Worm (Caenorhabditis elegans): ENCODE measurements around the gene let-711.
A peak's percentile ranks its signal among the peaks of the same experiment; 100 is the strongest.

Gene let-711

ce11 chrIII:6953978-6954377, 7.5 kb downstream of the let-711 start:
- no peak for TF ChIP-seq npax-4 (tag; optimal IDR thresholded peaks at IDR 0.05)
- TF ChIP-seq ceh-30 (tag; optimal IDR thresholded peaks at IDR 0.05) = no peak
- TF ChIP-seq pha-2 (tag; optimal IDR thresholded peaks at IDR 0.05) = no peak
- no peak for TF ChIP-seq nhr-11 (tag; optimal IDR thresholded peaks at IDR 0.05)

ce11 chrIII:6955766-6956165, 9.2 kb downstream of the let-711 start:
- TF ChIP-seq nhr-11 (tag; optimal IDR thresholded peaks at IDR 0.05) = no peak
- no peak for TF ChIP-seq K02D7.2 (tag; optimal IDR thresholded peaks at IDR 0.05)
- no peak for TF ChIP-seq ahr-1 (tag; optimal IDR thresholded peaks at IDR 0.05)
- no peak for TF ChIP-seq ceh-24 (tag; optimal IDR thresholded peaks at IDR 0.05)
- TF ChIP-seq zip-5 (tag; optimal IDR thresholded peaks at IDR 0.05) = no peak
- no peak for TF ChIP-seq nhr-232 (tag; optimal IDR thresholded peaks at IDR 0.05)
- TF ChIP-seq hlh-6 (tag; optimal IDR thresholded peaks at IDR 0.05) = no peak
- TF ChIP-seq pha-2 (tag; optimal IDR thresholded peaks at IDR 0.05) = no peak
- TF ChIP-seq ttx-3 (tag; optimal IDR thresholded peaks at IDR 0.05) = no peak
- TF ChIP-seq madf-2 (tag; optimal IDR thresholded peaks at IDR 0.05) = no peak
- TF ChIP-seq ets-4 (tag; optimal IDR thresholded peaks at IDR 0.05) = no peak
- no peak for TF ChIP-seq pax-1 (tag; optimal IDR thresholded peaks at IDR 0.05)
- TF ChIP-seq sdc-2 (tag; optimal IDR thresholded peaks at IDR 0.05) = no peak
- no peak for TF ChIP-seq elt-2 (tag; optimal IDR thresholded peaks at IDR 0.05)
- TF ChIP-seq hlh-30 (tag; optimal IDR thresholded peaks at IDR 0.05; ENCODE audit: insufficient read depth) = no peak
- no peak for TF ChIP-seq T23F11.4 (GFP tag; optimal IDR thresholded peaks at IDR 0.05)
- no peak for TF ChIP-seq ceh-45 (GFP tag; IDR thresholded peaks at IDR 0.05)
- no peak for TF ChIP-seq npax-4 (tag; optimal IDR thresholded peaks at IDR 0.05)
- TF ChIP-seq ceh-14 (tag; optimal IDR thresholded peaks at IDR 0.05) = no peak

DNA sequence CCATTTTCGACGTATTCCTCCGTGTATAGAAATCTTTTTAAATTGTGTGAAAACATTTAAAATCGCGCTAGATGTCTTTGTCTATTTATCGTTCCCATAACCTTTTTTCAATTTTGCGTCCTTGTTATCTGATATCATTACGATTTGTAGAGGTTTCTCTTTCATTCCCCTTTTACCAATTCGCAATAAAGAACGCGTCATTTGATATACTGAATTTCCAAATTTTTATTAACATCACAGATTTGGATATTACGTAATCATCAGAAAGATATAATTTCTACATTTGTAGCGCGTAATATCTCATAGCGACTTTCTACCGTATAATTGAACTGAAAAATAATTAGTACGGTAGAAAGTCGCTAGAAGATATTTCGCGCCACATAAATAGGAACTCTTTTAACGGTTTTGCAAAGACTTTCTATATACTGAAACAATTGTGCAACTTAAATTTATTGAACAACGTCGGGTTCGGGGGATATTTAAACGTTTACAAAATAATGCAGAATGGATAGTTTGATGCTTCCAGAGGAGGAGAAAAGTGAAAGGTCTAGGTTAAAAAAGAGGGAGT, 12.2 kb downstream of the let-711 start:
- TF ChIP-seq ceh-34 (tag; optimal IDR thresholded peaks at IDR 0.05) = no peak
- no peak for TF ChIP-seq ceh-19 (GFP tag; optimal IDR thresholded peaks at IDR 0.05)
- TF ChIP-seq T23F11.4 (GFP tag; optimal IDR thresholded peaks at IDR 0.05) = no peak
- TF ChIP-seq C08G9.2 (tag; optimal IDR thresholded peaks at IDR 0.05) = no peak
- TF ChIP-seq sox-4 (tag; optimal IDR thresholded peaks at IDR 0.05) = no peak
- no peak for TF ChIP-seq pha-2 (tag; optimal IDR thresholded peaks at IDR 0.05)

DNA sequence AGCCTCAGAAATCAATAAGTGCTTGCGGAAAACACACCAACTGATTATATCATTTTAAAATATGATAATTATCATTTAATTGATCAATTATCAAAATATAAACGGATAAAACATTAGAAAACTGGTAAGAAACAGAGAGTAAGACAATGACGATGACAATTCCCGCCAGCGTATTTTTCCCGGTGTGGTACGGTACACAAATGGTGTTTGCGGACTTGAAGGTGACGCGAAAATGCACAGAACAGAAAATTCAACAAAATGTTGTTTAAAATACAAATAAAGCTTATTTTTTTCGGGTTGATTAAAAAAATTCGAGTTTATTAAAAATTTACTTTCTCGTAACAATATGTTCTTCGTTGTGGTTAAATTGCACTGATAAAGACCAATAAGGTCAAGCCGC, 14.6 kb downstream of the let-711 start:
- TF ChIP-seq ceh-30 (tag; optimal IDR thresholded peaks at IDR 0.05) = no peak
- TF ChIP-seq odd-2 (tag; optimal IDR thresholded peaks at IDR 0.05) = peak; percentile 20
- no peak for TF ChIP-seq pros-1 (tag; optimal IDR thresholded peaks at IDR 0.05)
- TF ChIP-seq pax-1 (tag; optimal IDR thresholded peaks at IDR 0.05) = no peak
- no peak for TF ChIP-seq hlh-15 (tag; optimal IDR thresholded peaks at IDR 0.05)
- no peak for TF ChIP-seq eyg-1 (tag; optimal IDR thresholded peaks at IDR 0.05)
- no peak for TF ChIP-seq dve-1 (tag; optimal IDR thresholded peaks at IDR 0.05)
- peak; percentile 52 for TF ChIP-seq nfya-1 (tag; optimal IDR thresholded peaks at IDR 0.05)
- no peak for TF ChIP-seq unc-55 (GFP tag; optimal IDR thresholded peaks at IDR 0.05)
- no peak for TF ChIP-seq K02D7.2 (tag; optimal IDR thresholded peaks at IDR 0.05)
- no peak for TF ChIP-seq ceh-2 (tag; optimal IDR thresholded peaks at IDR 0.05)
- no peak for TF ChIP-seq npax-4 (tag; optimal IDR thresholded peaks at IDR 0.05)

ce11 chrIII:6961937-6962504, 15.5 kb downstream of the let-711 start, which contains the start of the genes rpn-6.1 and F57B9.1:
TSS of gene rpn-6.1 (minus strand) at chrIII:6962001.
TSS of gene F57B9.1 (plus strand) at chrIII:6962090.
- TF ChIP-seq C08G9.2 (tag; optimal IDR thresholded peaks at IDR 0.05) (no peak), nhr-232 (tag; optimal IDR thresholded peaks at IDR 0.05) (no peak), ztf-16 (tag; optimal IDR thresholded peaks at IDR 0.05) (no peak), dmd-4 (tag; optimal IDR thresholded peaks at IDR 0.05; ENCODE audit: borderline replicate concordance) (no peak), hlh-15 (tag; optimal IDR thresholded peaks at IDR 0.05) (no peak), pha-2 (tag; optimal IDR thresholded peaks at IDR 0.05) (no peak), ttx-3 (tag; optimal IDR thresholded peaks at IDR 0.05) (no peak), ceh-24 (tag; optimal IDR thresholded peaks at IDR 0.05) (no peak), unc-86 (tag; optimal IDR thresholded peaks at IDR 0.05) (no peak), elt-2 (tag; optimal IDR thresholded peaks at IDR 0.05) (peak; percentile 43), sdc-2 (tag; optimal IDR thresholded peaks at IDR 0.05) (no peak), nhr-11 (tag; optimal IDR thresholded peaks at IDR 0.05) (no peak), pax-1 (tag; optimal IDR thresholded peaks at IDR 0.05) (no peak), ceh-14 (tag; optimal IDR thresholded peaks at IDR 0.05) (no peak), unc-55 (GFP tag; optimal IDR thresholded peaks at IDR 0.05) (peak; percentile 33), pat-9 (tag; optimal IDR thresholded peaks at IDR 0.05) (no peak)

Measured in whole organism, late embryonic.